Worm (Caenorhabditis elegans): ENCODE measurements around the gene C16C10.4.

Gene C16C10.4

ce11 chrIII:4152309-4152708, 18.8 kb upstream of the C16C10.4 start:
- TF ChIP-seq nhr-71 (tag; optimal IDR thresholded peaks at IDR 0.05): no peak
- TF ChIP-seq nhr-28 (tag; optimal IDR thresholded peaks at IDR 0.05): no peak
- TF ChIP-seq pag-3 (tag; optimal IDR thresholded peaks at IDR 0.05; ENCODE audit: borderline replicate concordance, insufficient read depth): no peak
- no peak for TF ChIP-seq mef-2 (tag; optimal IDR thresholded peaks at IDR 0.05)
- no peak for TF ChIP-seq aly-2 (tag; optimal IDR thresholded peaks at IDR 0.05)
- TF ChIP-seq alr-1 (tag; optimal IDR thresholded peaks at IDR 0.05; ENCODE audit: borderline replicate concordance): no peak
- no peak for TF ChIP-seq ceh-8 (GFP tag; optimal IDR thresholded peaks at IDR 0.05)
- TF ChIP-seq nhr-11 (tag; optimal IDR thresholded peaks at IDR 0.05): no peak
- no peak for TF ChIP-seq rnt-1 (tag; optimal IDR thresholded peaks at IDR 0.05)

DNA sequence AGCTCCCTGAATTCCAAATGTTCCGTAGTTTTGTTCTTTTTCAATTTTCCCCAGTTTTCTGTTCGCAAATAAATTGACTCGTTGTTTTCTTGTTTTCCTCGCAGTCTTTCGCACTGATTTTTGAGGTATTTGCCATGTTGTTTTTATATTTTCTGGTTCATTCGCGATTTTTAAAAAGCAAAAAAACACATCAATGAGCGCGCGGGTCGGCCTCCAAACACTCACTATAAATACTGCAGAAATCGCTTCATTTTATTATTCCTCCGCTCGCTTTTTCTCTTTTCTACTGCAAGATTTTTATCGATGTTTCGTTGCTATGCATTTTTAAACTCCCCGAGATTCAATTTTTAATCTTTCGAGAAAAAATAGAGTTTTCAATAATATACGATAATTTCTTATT, 18.3 kb upstream of the C16C10.4 start:
- TF ChIP-seq nhr-237 (tag; optimal IDR thresholded peaks at IDR 0.05) (no peak), efl-1 (optimal IDR thresholded peaks at IDR 0.05) (no peak), efl-1 (GFP tag; optimal IDR thresholded peaks at IDR 0.05 in 1 of 2) (peak in 1 of 2 experiments; percentile 62), ama-1 (optimal IDR thresholded peaks at IDR 0.05) (peak; percentile 4)

DNA sequence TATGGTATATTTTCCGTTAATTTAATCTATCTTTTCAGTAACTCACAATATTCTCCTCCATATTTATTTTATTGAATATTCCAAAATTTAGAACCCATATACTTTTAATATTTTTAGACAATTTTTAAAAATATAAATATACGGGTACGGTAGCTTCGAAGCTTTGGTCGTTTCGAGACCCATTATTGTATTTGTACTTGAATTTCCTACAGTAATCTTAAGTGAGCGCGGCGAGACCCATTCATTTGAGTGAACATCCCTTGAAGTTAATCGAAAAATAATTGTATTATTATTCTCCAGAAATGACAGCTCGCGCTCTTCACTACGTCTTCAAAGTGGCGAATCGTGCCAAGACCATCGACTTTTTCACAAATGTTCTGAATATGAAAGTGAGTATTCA, 17.8 kb upstream of the C16C10.4 start, which contains the start of gene glod-4:
Gene glod-4, plus strand, starts transcription at position 301 of the 400 bp plus-strand sequence.
- no peak for TF ChIP-seq ztf-11 (tag; optimal IDR thresholded peaks at IDR 0.05)
- no peak for TF ChIP-seq irx-1 (tag; optimal IDR thresholded peaks at IDR 0.05)
- no peak for TF ChIP-seq lir-3 (tag; optimal IDR thresholded peaks at IDR 0.05; ENCODE audit: poor library complexity)
- no peak for TF ChIP-seq ceh-90 (tag; optimal IDR thresholded peaks at IDR 0.05)
- TF ChIP-seq rnt-1 (tag; optimal IDR thresholded peaks at IDR 0.05): no peak
- TF ChIP-seq dpl-1 (GFP tag; optimal IDR thresholded peaks at IDR 0.05): no peak
- no peak for TF ChIP-seq unc-86 (tag; optimal IDR thresholded peaks at IDR 0.05)
- no peak for TF ChIP-seq nhr-47 (tag; optimal IDR thresholded peaks at IDR 0.05)

ce11 chrIII:4157298-4157697, 13.8 kb upstream of the C16C10.4 start, which contains the start of gene C16C10.9:
Gene C16C10.9 (minus strand): TSS chrIII:4157398.
- TF ChIP-seq pqm-1 (tag; optimal IDR thresholded peaks at IDR 0.05) (no peak), nhr-76 (tag; optimal IDR thresholded peaks at IDR 0.05) (no peak), nhr-77 (tag; optimal IDR thresholded peaks at IDR 0.05) (no peak), ama-1 (optimal IDR thresholded peaks at IDR 0.05) (no peak), elt-3 (tag; optimal IDR thresholded peaks at IDR 0.05) (no peak), Y116A8C.19 (tag; optimal IDR thresholded peaks at IDR 0.05; ENCODE audit: borderline replicate concordance) (no peak), nhr-90 (tag; optimal IDR thresholded peaks at IDR 0.05; ENCODE audit: poor library complexity) (no peak), tlp-1 (tag; optimal IDR thresholded peaks at IDR 0.05) (no peak), lin-39 (tag; optimal IDR thresholded peaks at IDR 0.05) (no peak), mab-9 (GFP tag; IDR thresholded peaks at IDR 0.05) (no peak), lin-13 (GFP tag; optimal IDR thresholded peaks at IDR 0.05) (no peak), pag-3 (tag; optimal IDR thresholded peaks at IDR 0.05; ENCODE audit: borderline replicate concordance, insufficient read depth) (no peak), nhr-12 (tag; optimal IDR thresholded peaks at IDR 0.05) (no peak), dsc-1 (tag; optimal IDR thresholded peaks at IDR 0.05) (no peak)

- TF ChIP-seq xbp-1 (tag; optimal IDR thresholded peaks at IDR 0.05) (no peak), unc-130 (tag; optimal IDR thresholded peaks at IDR 0.05) (no peak), nhr-19 (GFP tag; conservative IDR thresholded peaks at IDR 0.05) (no peak), ztf-4 (tag; optimal IDR thresholded peaks at IDR 0.05) (no peak), lin-35 (GFP tag; optimal IDR thresholded peaks at IDR 0.05) (no peak), sup-37 (GFP tag; optimal IDR thresholded peaks at IDR 0.05) (no peak), hlh-17 (GFP tag; optimal IDR thresholded peaks at IDR 0.05; ENCODE audit: borderline replicate concordance) (no peak), grh-1 (GFP tag; IDR thresholded peaks at IDR 0.05) (no peak), ama-1 (optimal IDR thresholded peaks at IDR 0.05) (no peak), zip-4 (GFP tag; optimal IDR thresholded peaks at IDR 0.05) (no peak), snpc-4 (tag; optimal IDR thresholded peaks at IDR 0.05) (no peak), vab-15 (tag; optimal IDR thresholded peaks at IDR 0.05) (no peak), isw-1 (GFP tag; IDR thresholded peaks at IDR 0.05) (no peak), mef-2 (tag; optimal IDR thresholded peaks at IDR 0.05) (no peak), lin-39 (tag; optimal IDR thresholded peaks at IDR 0.05) (no peak), zag-1 (tag; optimal IDR thresholded peaks at IDR 0.05) (no peak), ces-1 (GFP tag; optimal IDR thresholded peaks at IDR 0.05) (no peak), ceh-63 (GFP tag; optimal IDR thresholded peaks at IDR 0.05) (no peak)
Measured at ce11 chrIII:4160937-4161336, 10.2 kb upstream of the C16C10.4 start, which contains the start of gene C01G12.16. Gene C01G12.16 (plus strand): TSS chrIII:4161237.

Measured in whole organism, L1 larva.